Fruit fly (Drosophila melanogaster): ENCODE results near the gene Xport-A.

The Xport-A gene

dm6 chr3R:19890340-19890998 lies 24.7 kb downstream of the Xport-A start, which contains the start of gene CG4733 (continued):
- TF ChIP-seq klu (GFP tag; IDR thresholded peaks at IDR 0.05): no peak
- TF ChIP-seq CG2712 (tag; optimal IDR thresholded peaks at IDR 0.05): no peak
- peak; percentile 45 for TF ChIP-seq HLHmδ (GFP tag; optimal IDR thresholded peaks at IDR 0.05)
- peak; percentile 31 for TF ChIP-seq CG12659 (GFP tag; optimal IDR thresholded peaks at IDR 0.05)
- no peak for TF ChIP-seq E2f2 (GFP tag; IDR thresholded peaks at IDR 0.05)
- TF ChIP-seq CG17612 (GFP tag; IDR thresholded peaks at IDR 0.05): no peak
- TF ChIP-seq CG2202 (tag; optimal IDR thresholded peaks at IDR 0.05): no peak
- peak; percentile 27 for TF ChIP-seq Meics (GFP tag; optimal IDR thresholded peaks at IDR 0.05)
- no peak for TF ChIP-seq Sox102F (GFP tag; optimal IDR thresholded peaks at IDR 0.05)
- TF ChIP-seq her (GFP tag; optimal IDR thresholded peaks at IDR 0.05): no peak
- TF ChIP-seq gem (tag; optimal IDR thresholded peaks at IDR 0.05): peak; percentile 43
- TF ChIP-seq chinmo (GFP tag; IDR thresholded peaks at IDR 0.05; ENCODE audit: partially characterized antibody): peak; percentile 96
- no peak for TF ChIP-seq CG17802 (tag; optimal IDR thresholded peaks at IDR 0.05)
- TF ChIP-seq CG6175 (GFP tag; IDR thresholded peaks at IDR 0.05): peak; percentile 41; the same call in 1 of the 3 replicates
- no peak for TF ChIP-seq otp (GFP tag; IDR thresholded peaks at IDR 0.05)
- TF ChIP-seq Rfx (GFP tag; IDR thresholded peaks at IDR 0.05): no peak; the same call in 1 of the 2 replicates
- no peak for TF ChIP-seq MESR4 (GFP tag; optimal IDR thresholded peaks at IDR 0.05)
- TF ChIP-seq Poxn (GFP tag; IDR thresholded peaks at IDR 0.05): no peak
- TF ChIP-seq sisA (GFP tag; IDR thresholded peaks at IDR 0.05): no peak
- no peak for TF ChIP-seq bsh (GFP tag; optimal IDR thresholded peaks at IDR 0.05)
- no peak for TF ChIP-seq Xbp1 (GFP tag; optimal IDR thresholded peaks at IDR 0.05)
- TF ChIP-seq NFAT (GFP tag; IDR thresholded peaks at IDR 0.05): no peak
- no peak for TF ChIP-seq nerfin-2 (GFP tag; IDR thresholded peaks at IDR 0.05; ENCODE audit: partially characterized antibody)
- no peak for TF ChIP-seq unc-4 (GFP tag; IDR thresholded peaks at IDR 0.05; ENCODE audit: partially characterized antibody)
- TF ChIP-seq CG10147 (GFP tag; optimal IDR thresholded peaks at IDR 0.05): no peak
- no peak for TF ChIP-seq CG17912 (GFP tag; optimal IDR thresholded peaks at IDR 0.05)
- TF ChIP-seq cas (GFP tag; IDR thresholded peaks at IDR 0.05): 0 out of 2 replicates have a peak, but pooled peaks have one; percentile 23
- TF ChIP-seq CG12236 (GFP tag; optimal IDR thresholded peaks at IDR 0.05): no peak
- TF ChIP-seq Adf1 (GFP tag; IDR thresholded peaks at IDR 0.05): peak; percentile 74
- TF ChIP-seq lab (GFP tag; optimal IDR thresholded peaks at IDR 0.05): no peak
- TF ChIP-seq CG2120 (GFP tag; optimal IDR thresholded peaks at IDR 0.05): peak; percentile 32
- peak in 1 of 2 experiments; percentile 49 for TF ChIP-seq Trl (optimal IDR thresholded peaks at IDR 0.05)
- TF ChIP-seq Trl (GFP tag; optimal IDR thresholded peaks at IDR 0.05): no peak
- no peak for TF ChIP-seq disco-r (GFP tag; optimal IDR thresholded peaks at IDR 0.05)
- TF ChIP-seq ems (GFP tag; optimal IDR thresholded peaks at IDR 0.05): no peak
- TF ChIP-seq Dek (tag; optimal IDR thresholded peaks at IDR 0.05): peak; percentile 19
- TF ChIP-seq Max (GFP tag; optimal IDR thresholded peaks at IDR 0.05): no peak
- peak; percentile 43 for TF ChIP-seq CG18262 (tag; optimal IDR thresholded peaks at IDR 0.05)
- peak; percentile 15; the same call in 1 of the 3 replicates for TF ChIP-seq z (GFP tag; IDR thresholded peaks at IDR 0.05)
- no peak for TF ChIP-seq Hey (tag; optimal IDR thresholded peaks at IDR 0.05)
- TF ChIP-seq CG11560 (tag; IDR thresholded peaks at IDR 0.05): no peak
- TF ChIP-seq Deaf1 (tag; optimal IDR thresholded peaks at IDR 0.05): peak; percentile 91
- no peak for TF ChIP-seq CG18599 (GFP tag; optimal IDR thresholded peaks at IDR 0.05)
- no peak for TF ChIP-seq vvl (GFP tag; IDR thresholded peaks at IDR 0.05)
- TF ChIP-seq trem (tag; optimal IDR thresholded peaks at IDR 0.05): no peak
- TF ChIP-seq fu2 (GFP tag; optimal IDR thresholded peaks at IDR 0.05): no peak
- no peak for TF ChIP-seq CG13123 (GFP tag; optimal IDR thresholded peaks at IDR 0.05)
- peak; percentile 57; the same call in 2 of the 3 replicates for TF ChIP-seq zen2 (GFP tag; IDR thresholded peaks at IDR 0.05; ENCODE audit: partially characterized antibody)
- TF ChIP-seq row (GFP tag; IDR thresholded peaks at IDR 0.05): peak; percentile 91
- TF ChIP-seq HLH4C (GFP tag; IDR thresholded peaks at IDR 0.05; ENCODE audit: partially characterized antibody): no peak

All from whole organism, embryonic.